Worm (Caenorhabditis elegans) whole organism, L1 larva: ENCODE data around the gene F19C6.2.
A peak's percentile ranks its signal among the peaks of the same experiment; 100 is the strongest.

Experiments
- C04F5.9 ChIP-seq: sonication (generic microtip); optimal IDR thresholded peaks from 2 replicates; lab custom pipeline; 2016; ENCODE audit warnings: missing genetic modification characterization, missing compliant biosample characterization
- C16A3.4 ChIP-seq: fragments of 150-350 bp; optimal IDR thresholded peaks from 2 replicates; lab custom pipeline; 2014; ENCODE audit warnings: missing biosample characterization, missing genetic modification characterization
- aha-1 ChIP-seq: fragments of 150-350 bp; optimal IDR thresholded peaks from 2 replicates; lab custom pipeline; 2014; ENCODE audit warnings: missing biosample characterization, missing genetic modification characterization
- aly-2 ChIP-seq: fragments of 150-350 bp; optimal IDR thresholded peaks from 2 replicates; lab custom pipeline; 2014; ENCODE audit warnings: missing biosample characterization, missing genetic modification characterization
- ceh-8 ChIP-seq: fragments of 200-800 bp; sonication (Bioruptor generic); optimal IDR thresholded peaks from 2 replicates; lab custom pipeline; 2018; ENCODE audit warnings: mild to moderate bottlenecking, missing genetic modification characterization, moderate library complexity, missing compliant biosample characterization
- ceh-82 ChIP-seq, 3 experiments: fragments of 150-350 bp in 1 of 3; sonication (generic microtip) in 2 of 3; optimal IDR thresholded peaks; 2 replicates each; lab custom pipeline; 2014 to 2017; ENCODE audit warnings: missing biosample characterization in 3 of 3, missing genetic modification characterization in 3 of 3
- ceh-88 ChIP-seq: fragments of 200-800 bp; sonication (Bioruptor generic); IDR thresholded peaks from 2 replicates; pipeline ENCODE4 v1.3.6; 2022; ENCODE audit warnings: missing genetic modification characterization, missing compliant biosample characterization
- ceh-90 ChIP-seq: sonication (generic microtip); optimal IDR thresholded peaks from 2 replicates; lab custom pipeline; 2016; ENCODE audit warnings: missing genetic modification characterization, missing compliant biosample characterization
- dpl-1 ChIP-seq, 3 experiments: fragments of 150-350 bp in 2 of 3; sonication (generic microtip) in 1 of 3; optimal IDR thresholded peaks; 2 replicates each; lab custom pipeline; 2014 to 2017; ENCODE audit warnings: missing biosample characterization in 3 of 3, missing genetic modification characterization in 3 of 3, missing genetic modification reagents in 3 of 3
- dsc-1 ChIP-seq: sonication (generic microtip); optimal IDR thresholded peaks from 2 replicates; lab custom pipeline; 2016; ENCODE audit warnings: mild to moderate bottlenecking, missing genetic modification characterization, missing compliant biosample characterization
- efl-1 ChIP-seq, 4 experiments: fragments of 150-350 bp; optimal IDR thresholded peaks in 3 of 4; peaks in 1 of 4; 1 replicate in 1 of 4; 2 replicates in 3 of 4; lab custom pipeline; 2014; ENCODE audit warnings: missing biosample characterization in 2 of 4, missing genetic modification characterization in 2 of 4, missing genetic modification reagents in 2 of 4
- elt-3 ChIP-seq, 6 experiments: fragments of 150-350 bp in 1 of 6; sonication (generic microtip); optimal IDR thresholded peaks; 2 replicates each; lab custom pipeline; 2017 to 2018; ENCODE audit warnings: missing biosample characterization in 6 of 6, missing genetic modification characterization in 6 of 6, inconsistent platforms in 1 of 6
- ets-5 ChIP-seq: fragments of 200-800 bp; sonication (Bioruptor generic); IDR thresholded peaks from 2 replicates; pipeline ENCODE4 v1.3.6; 2022; ENCODE audit warnings: missing genetic modification characterization, missing compliant biosample characterization
- fkh-10 ChIP-seq: sonication (generic microtip); optimal IDR thresholded peaks from 2 replicates; lab custom pipeline; 2017; ENCODE audit warnings: missing biosample characterization, missing genetic modification reagents, missing genetic modification characterization
- fkh-8 ChIP-seq: sonication (generic microtip); optimal IDR thresholded peaks from 2 replicates; lab custom pipeline; 2016; ENCODE audit warnings: mild to moderate bottlenecking, missing genetic modification characterization, missing compliant biosample characterization
- fos-1 ChIP-seq: fragments of 150-350 bp; optimal IDR thresholded peaks from 2 replicates; lab custom pipeline; 2014; ENCODE audit warnings: missing biosample characterization, missing genetic modification characterization
- grh-1 ChIP-seq: fragments of 200-800 bp; sonication (Bioruptor generic); IDR thresholded peaks from 2 replicates; pipeline ENCODE4 v1.3.6; 2022; ENCODE audit warnings: missing genetic modification reagents, missing genetic modification characterization, missing compliant biosample characterization
- hlh-17 ChIP-seq: fragments of 200-800 bp; sonication (Bioruptor generic); optimal IDR thresholded peaks from 2 replicates; lab custom pipeline; 2018; ENCODE audit warnings: missing genetic modification characterization, mild to moderate bottlenecking, missing compliant biosample characterization, moderate library complexity, borderline replicate concordance
- hpl-2 ChIP-seq: fragments of 150-350 bp; optimal IDR thresholded peaks from 2 replicates; lab custom pipeline; 2014; ENCODE audit warnings: missing biosample characterization, missing genetic modification reagents, missing genetic modification characterization
- isw-1 ChIP-seq: fragments of 200-800 bp; sonication (Bioruptor generic); IDR thresholded peaks from 2 replicates; pipeline ENCODE4 v1.3.6; 2022; ENCODE audit warnings: missing genetic modification characterization, missing compliant biosample characterization
- lin-13 ChIP-seq: fragments of 150-350 bp; optimal IDR thresholded peaks from 2 replicates; lab custom pipeline; 2014; ENCODE audit warnings: missing biosample characterization, missing genetic modification reagents, missing genetic modification characterization
- lin-14 ChIP-seq: fragments of 200-800 bp; sonication (Bioruptor generic); optimal IDR thresholded peaks from 2 replicates; lab custom pipeline; 2018; ENCODE audit warnings: mild to moderate bottlenecking, missing genetic modification characterization, moderate library complexity, missing compliant biosample characterization
- lin-15B ChIP-seq: fragments of 150-350 bp; sonication (generic microtip); optimal IDR thresholded peaks from 3 replicates; lab custom pipeline; 2014; ENCODE audit warnings: missing biosample characterization, missing genetic modification characterization
- lin-35 ChIP-seq, 2 experiments: fragments of 150-350 bp; optimal IDR thresholded peaks; 2 replicates each; lab custom pipeline; 2014; ENCODE audit warnings: missing biosample characterization in 2 of 2, missing genetic modification characterization in 2 of 2, missing genetic modification reagents in 2 of 2
- lir-3 ChIP-seq: sonication (generic microtip); optimal IDR thresholded peaks from 2 replicates; lab custom pipeline; 2016; ENCODE audit warnings: mild to moderate bottlenecking, missing genetic modification characterization, moderate library complexity, missing compliant biosample characterization; ENCODE audit not compliant: poor library complexity
- lsy-2 ChIP-seq, 2 experiments: fragments of 150-350 bp; optimal IDR thresholded peaks; 2 replicates each; lab custom pipeline; 2014; ENCODE audit warnings: missing biosample characterization in 2 of 2, missing genetic modification characterization in 2 of 2
- mdl-1 ChIP-seq, 2 experiments: fragments of 150-350 bp; optimal IDR thresholded peaks; 2 replicates each; lab custom pipeline; 2014 to 2017; ENCODE audit warnings: missing biosample characterization in 2 of 2, missing genetic modification characterization in 2 of 2, inconsistent platforms in 1 of 2
- nhr-11 ChIP-seq: fragments of 150-350 bp; optimal IDR thresholded peaks from 2 replicates; lab custom pipeline; 2014; ENCODE audit warnings: missing biosample characterization, missing genetic modification characterization
- nhr-12 ChIP-seq: sonication (generic microtip); optimal IDR thresholded peaks from 2 replicates; lab custom pipeline; 2017; ENCODE audit warnings: missing biosample characterization, missing genetic modification characterization
- nhr-19 ChIP-seq: fragments of 200-800 bp; sonication (Bioruptor generic); conservative IDR thresholded peaks from 2 replicates; pipeline ENCODE4 v1.3.6; 2022; ENCODE audit warnings: missing genetic modification characterization, missing compliant biosample characterization
- nhr-237 ChIP-seq: fragments of 150-350 bp; optimal IDR thresholded peaks from 2 replicates; lab custom pipeline; 2014; ENCODE audit warnings: missing biosample characterization, missing genetic modification characterization
- nhr-28 ChIP-seq: fragments of 150-350 bp; optimal IDR thresholded peaks from 2 replicates; lab custom pipeline; 2014; ENCODE audit warnings: missing biosample characterization, missing genetic modification characterization
- nhr-47 ChIP-seq: sonication (generic microtip); optimal IDR thresholded peaks from 2 replicates; lab custom pipeline; 2016; ENCODE audit warnings: mild to moderate bottlenecking, missing genetic modification characterization, moderate library complexity, missing compliant biosample characterization
- nhr-71 ChIP-seq: sonication (generic microtip); optimal IDR thresholded peaks from 2 replicates; lab custom pipeline; 2016; ENCODE audit warnings: mild to moderate bottlenecking, missing genetic modification characterization, moderate library complexity, missing compliant biosample characterization
- nhr-77 ChIP-seq: fragments of 150-350 bp; optimal IDR thresholded peaks from 2 replicates; lab custom pipeline; 2014; ENCODE audit warnings: missing biosample characterization, missing genetic modification characterization
- nhr-84 ChIP-seq: sonication (generic microtip); optimal IDR thresholded peaks from 2 replicates; lab custom pipeline; 2017; ENCODE audit warnings: missing biosample characterization, missing genetic modification characterization
- nhr-85 ChIP-seq: sonication (generic microtip); peaks from one replicate; lab custom pipeline; 2016; ENCODE audit warnings: missing genetic modification characterization, inconsistent platforms, missing compliant biosample characterization
- pqm-1 ChIP-seq: sonication (generic microtip); optimal IDR thresholded peaks from 3 replicates; lab custom pipeline; 2017; ENCODE audit warnings: missing biosample characterization, missing genetic modification characterization
- snpc-4 ChIP-seq: fragments of 150-350 bp; optimal IDR thresholded peaks from 2 replicates; lab custom pipeline; 2014; ENCODE audit warnings: missing biosample characterization, missing genetic modification characterization
- snu-23 ChIP-seq: sonication (generic microtip); optimal IDR thresholded peaks from 2 replicates; lab custom pipeline; 2016; ENCODE audit warnings: missing genetic modification characterization, missing compliant biosample characterization
- sox-4 ChIP-seq: sonication (generic microtip); optimal IDR thresholded peaks from 2 replicates; lab custom pipeline; 2016; ENCODE audit warnings: missing genetic modification characterization, missing compliant biosample characterization
- swsn-7 ChIP-seq: sonication (generic microtip); optimal IDR thresholded peaks from 2 replicates; lab custom pipeline; 2016; ENCODE audit warnings: missing genetic modification characterization, missing compliant biosample characterization
- tlp-1 ChIP-seq: fragments of 150-350 bp; optimal IDR thresholded peaks from 2 replicates; lab custom pipeline; 2014; ENCODE audit warnings: missing biosample characterization, missing genetic modification characterization
- unc-130 ChIP-seq: fragments of 150-350 bp; optimal IDR thresholded peaks from 2 replicates; lab custom pipeline; 2017; ENCODE audit warnings: missing biosample characterization, missing genetic modification characterization, inconsistent platforms
- unc-86 ChIP-seq: sonication (generic microtip); optimal IDR thresholded peaks from 2 replicates; lab custom pipeline; 2016; ENCODE audit warnings: missing genetic modification characterization, missing compliant biosample characterization
- vab-15 ChIP-seq: sonication (generic microtip); optimal IDR thresholded peaks from 2 replicates; lab custom pipeline; 2017; ENCODE audit warnings: missing genotype, mild to moderate bottlenecking, missing genetic modification characterization, missing compliant biosample characterization
- xbp-1 ChIP-seq: sonication (generic microtip); optimal IDR thresholded peaks from 2 replicates; lab custom pipeline; 2016; ENCODE audit warnings: missing genetic modification characterization, missing compliant biosample characterization
- zag-1 ChIP-seq: fragments of 150-350 bp; optimal IDR thresholded peaks from 2 replicates; lab custom pipeline; 2014; ENCODE audit warnings: missing biosample characterization, missing genetic modification characterization
- zip-4 ChIP-seq: fragments of 200-800 bp; sonication (Bioruptor generic); optimal IDR thresholded peaks from 2 replicates; lab custom pipeline; 2018; ENCODE audit warnings: mild to moderate bottlenecking, missing genetic modification characterization, moderate library complexity, missing compliant biosample characterization
- ztf-11 ChIP-seq, 2 experiments: sonication (generic microtip); optimal IDR thresholded peaks; 2 replicates each; lab custom pipeline; 2016 to 2017; ENCODE audit warnings: missing genetic modification characterization in 2 of 2, missing biosample characterization in 1 of 2, missing compliant biosample characterization in 1 of 2
- ztf-4 ChIP-seq: fragments of 150-350 bp; optimal IDR thresholded peaks from 2 replicates; lab custom pipeline; 2014; ENCODE audit warnings: missing biosample characterization, missing genetic modification characterization

Gene F19C6.2

DNA sequence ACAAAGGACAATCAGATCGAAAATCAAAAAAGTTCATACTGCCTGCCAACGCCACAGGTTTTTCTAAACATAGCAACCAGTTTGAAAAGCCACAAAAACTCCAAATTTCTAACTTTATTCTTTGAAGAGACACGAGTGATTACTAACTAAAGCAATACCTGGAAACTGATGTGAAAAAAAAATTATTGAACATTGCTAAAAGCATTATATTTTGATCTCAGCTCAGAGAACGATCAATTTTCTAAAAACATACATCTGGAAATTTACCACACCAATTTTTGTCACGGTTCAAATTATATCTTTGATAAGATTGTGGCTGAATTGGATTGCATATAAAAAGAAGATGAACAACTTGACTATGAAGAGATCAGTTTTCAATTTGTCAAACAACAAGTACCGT, 43.3 kb upstream of the F19C6.2 start:
- TF ChIP-seq C16A3.4 (tag; lab: Kevin White, UChicago) (no peak), sox-4 (tag; lab: Kevin White, UChicago) (peak; percentile 1), nhr-71 (tag; lab: Kevin White, UChicago) (peak; percentile 53), unc-130 (tag; lab: Kevin White, UChicago) (no peak), nhr-47 (peak; percentile 47), ceh-82 (tag; optimal IDR thresholded peaks at IDR 0.05; lab: Kevin White, UChicago) (no peak), lsy-2 (tag; optimal IDR thresholded peaks at IDR 0.05; lab: Kevin White, UChicago) (no peak), mdl-1 (tag; optimal IDR thresholded peaks at IDR 0.05; lab: Kevin White, UChicago) (no peak), C04F5.9 (no peak), fkh-8 (tag; lab: Kevin White, UChicago) (peak; percentile 81), nhr-237 (no peak), nhr-77 (tag; lab: Kevin White, UChicago) (no peak), grh-1 (GFP tag; lab: Robert Waterston, UW) (no peak), ets-5 (GFP tag; lab: Robert Waterston, UW) (no peak), fos-1 (tag; lab: Kevin White, UChicago) (no peak), efl-1 (optimal IDR thresholded peaks at IDR 0.05; lab: Kevin White, UChicago) (no peak), efl-1 (GFP tag; optimal IDR thresholded peaks at IDR 0.05 in 1 of 2; lab: Kevin White, UChicago) (no peak), fkh-10 (GFP tag; lab: Kevin White, UChicago) (no peak), lin-35 (GFP tag; optimal IDR thresholded peaks at IDR 0.05; lab: Kevin White, UChicago) (no peak), aha-1 (tag; lab: Kevin White, UChicago) (no peak), zip-4 (GFP tag; lab: Kevin White, UChicago) (no peak), zag-1 (tag; lab: Kevin White, UChicago) (no peak), xbp-1 (tag; lab: Kevin White, UChicago) (no peak), lin-14 (GFP tag; lab: Kevin White, UChicago) (no peak), hpl-2 (no peak), nhr-85 (tag; lab: Kevin White, UChicago) (no peak), ceh-8 (GFP tag; lab: Kevin White, UChicago) (no peak), nhr-19 (GFP tag; lab: Robert Waterston, UW) (peak; percentile 72), dsc-1 (tag; lab: Kevin White, UChicago) (peak; percentile 35)

DNA sequence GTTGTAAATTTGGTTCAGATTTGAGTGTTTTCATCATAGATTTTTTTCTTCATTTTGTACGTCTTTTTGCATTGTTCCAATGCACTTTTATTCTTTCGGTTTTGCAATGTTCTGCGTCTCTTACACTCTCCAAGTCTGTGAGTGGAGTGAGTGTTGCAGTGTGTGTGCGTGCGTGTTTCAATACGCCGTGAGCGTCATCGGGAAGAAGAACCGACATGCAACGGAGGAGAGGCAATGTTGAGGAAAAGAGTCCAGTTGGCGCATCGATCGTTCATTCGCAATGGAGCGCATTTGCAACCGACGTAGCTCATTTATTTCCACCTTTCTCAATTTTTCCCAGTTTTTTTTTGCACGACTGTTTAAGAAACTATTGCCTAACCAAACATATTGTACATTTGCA, 42.2 kb upstream of the F19C6.2 start, which contains the start of gene ZC506.1:
Gene ZC506.1 (plus strand): TSS at position 400 of the 400 bp plus-strand sequence.
- TF ChIP-seq aha-1 (tag; lab: Kevin White, UChicago), result peak; percentile 45
- no peak for TF ChIP-seq hlh-17 (GFP tag; lab: Kevin White, UChicago)
- TF ChIP-seq fkh-8 (tag; lab: Kevin White, UChicago), result peak; percentile 96
- TF ChIP-seq isw-1 (GFP tag; lab: Robert Waterston, UW), result peak; percentile 85
- peak; percentile 23 for TF ChIP-seq vab-15 (tag; lab: Kevin White, UChicago)
- TF ChIP-seq ceh-90, result peak; percentile 48
- TF ChIP-seq snu-23, result peak; percentile 97
- peak; percentile 63 to 69 (median 67) for TF ChIP-seq dpl-1 (GFP tag; optimal IDR thresholded peaks at IDR 0.05; lab: Kevin White, UChicago)
- TF ChIP-seq swsn-7 (tag; lab: Kevin White, UChicago), result peak; percentile 96
- peak; percentile 81 for TF ChIP-seq lin-15B (tag; lab: Kevin White, UChicago)
- peak; percentile 82 for TF ChIP-seq nhr-237
- no peak for TF ChIP-seq nhr-28
- TF ChIP-seq nhr-11 (tag; lab: Kevin White, UChicago), result peak; percentile 37
- TF ChIP-seq lin-13, result peak; percentile 92
- TF ChIP-seq lsy-2 (tag; optimal IDR thresholded peaks at IDR 0.05; lab: Kevin White, UChicago), result peak; percentile 86 to 93
- peak; percentile 58 for TF ChIP-seq aly-2
- peak; percentile 71 for TF ChIP-seq snpc-4 (tag; lab: Kevin White, UChicago)
- peak in 1 of 2 experiments; percentile 45 for TF ChIP-seq ztf-11 (tag; optimal IDR thresholded peaks at IDR 0.05; lab: Kevin White, UChicago)
- no peak for TF ChIP-seq nhr-12 (tag; lab: Kevin White, UChicago)
- peak in 4 of 6 experiments; percentile 3 to 83 (median 70) for TF ChIP-seq elt-3 (tag; optimal IDR thresholded peaks at IDR 0.05; lab: Kevin White, UChicago)
- no peak for TF ChIP-seq nhr-84 (tag; lab: Kevin White, UChicago)
- TF ChIP-seq tlp-1 (tag; lab: Kevin White, UChicago), result no peak
- TF ChIP-seq dsc-1 (tag; lab: Kevin White, UChicago), result peak; percentile 92
- no peak for TF ChIP-seq ets-5 (GFP tag; lab: Robert Waterston, UW)
- peak; percentile 77 for TF ChIP-seq lir-3 (tag; lab: Kevin White, UChicago)
- peak; percentile 98 for TF ChIP-seq C16A3.4 (tag; lab: Kevin White, UChicago)
- TF ChIP-seq pqm-1 (tag; lab: Kevin White, UChicago), result peak; percentile 6
- peak; percentile 73 for TF ChIP-seq ceh-8 (GFP tag; lab: Kevin White, UChicago)
- TF ChIP-seq nhr-47, result peak; percentile 93
- peak; percentile 90 for TF ChIP-seq ztf-4 (tag; lab: Kevin White, UChicago)
- peak; percentile 94 for TF ChIP-seq unc-86 (tag; lab: Kevin White, UChicago)
- TF ChIP-seq ceh-88 (GFP tag; lab: Robert Waterston, UW), result peak; percentile 75
